Worm (Caenorhabditis elegans): ENCODE results near the gene C04B4.1.

DNA sequence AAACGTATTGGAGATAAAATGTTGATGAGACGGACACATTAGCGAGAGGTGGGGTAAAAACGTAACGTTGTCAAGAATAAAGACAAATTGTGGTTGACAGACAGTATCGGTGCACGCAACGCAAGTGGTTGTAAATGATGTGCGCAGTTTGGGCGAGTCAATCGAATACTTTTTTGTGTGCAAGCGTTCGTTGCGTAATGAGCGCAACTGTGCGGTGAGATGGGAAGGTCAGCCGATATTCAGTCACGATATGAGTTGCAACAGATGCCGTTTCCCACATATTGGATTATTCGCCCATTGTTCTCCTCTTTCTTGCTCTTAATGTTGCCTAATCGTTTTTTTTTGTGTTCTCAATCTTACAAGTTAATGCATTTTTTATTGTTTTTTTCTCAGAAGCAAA is 40.2 kb downstream of the C04B4.1 start, which contains the start of gene ceh-40:
- no peak for TF ChIP-seq ref-1 (GFP tag; conservative IDR thresholded peaks at IDR 0.05)
- no peak for TF ChIP-seq tab-1 (GFP tag; IDR thresholded peaks at IDR 0.05)
- no peak for TF ChIP-seq flt-1 (GFP tag; IDR thresholded peaks at IDR 0.05)
- no peak for TF ChIP-seq cog-1 (tag; optimal IDR thresholded peaks at IDR 0.05)

Data from whole organism, midembryonic.